Fruit fly (Drosophila melanogaster) S2 (cell line): ENCODE data around the gene Ir8a.

Source experiments
- CG8478 ChIP-seq: fragments of >200 bp; optimal IDR thresholded peaks from 2 replicates; lab custom pipeline; 2018
- CTCF ChIP-seq, 2 experiments: fragments of >200 bp; optimal IDR thresholded peaks; 2 replicates each; lab custom pipeline; 2018

Ir8a gene

DNA sequence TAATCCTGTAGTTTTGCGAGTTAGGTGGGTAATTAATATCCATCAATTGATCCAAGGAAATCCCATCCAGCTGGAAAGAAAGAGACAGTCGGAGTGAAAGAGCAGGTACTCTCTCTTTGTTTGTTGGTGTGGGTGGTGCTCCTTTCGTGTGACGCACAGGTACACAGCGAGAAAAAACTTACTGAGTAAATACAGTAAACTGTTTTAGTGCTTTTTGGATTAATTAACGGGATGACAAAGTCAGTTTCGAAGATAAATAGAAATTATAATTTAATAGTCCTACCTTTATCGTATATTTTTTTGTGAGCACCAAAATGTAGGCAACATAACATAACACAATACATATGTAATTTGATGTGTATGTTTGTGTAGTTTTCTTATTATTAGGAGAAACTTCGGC is 11.7 kb upstream of the Ir8a start:
- TF ChIP-seq CG8478 (no peak), CTCF (optimal IDR thresholded peaks at IDR 0.05; lab: Kevin White, UChicago) (no peak)

DNA sequence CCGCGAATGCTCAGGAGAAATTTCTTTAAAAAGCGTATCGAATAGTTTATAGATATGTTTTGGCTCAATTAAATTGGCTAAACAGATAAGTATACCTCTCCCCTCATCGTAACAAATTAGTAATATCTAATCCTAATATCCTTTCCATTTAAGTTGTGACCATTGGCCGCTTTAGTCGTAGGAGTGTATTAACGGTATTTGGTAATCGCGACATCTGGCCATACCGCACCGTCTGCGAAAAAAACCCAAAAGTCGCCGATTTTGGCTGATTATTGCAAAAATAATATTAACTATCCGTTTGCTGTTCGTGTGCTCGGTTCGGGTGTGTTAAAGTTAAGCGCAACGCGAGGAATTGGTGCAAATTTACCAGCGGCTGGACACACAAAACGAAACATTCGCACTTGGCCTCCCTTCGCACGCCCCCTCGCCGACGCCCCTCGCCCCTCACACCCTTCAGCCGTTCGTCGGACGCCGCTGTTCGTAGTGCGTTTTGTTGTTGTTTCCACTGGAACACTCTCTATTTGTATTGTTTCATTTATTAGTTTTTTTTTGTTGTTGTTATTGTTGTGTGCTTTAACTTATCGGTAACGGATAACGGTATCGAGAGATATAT is 10.9 kb upstream of the Ir8a start, which contains the start of the genes amx and Dsor1:
amx (minus strand) TSS at position 166 of the 613 bp plus-strand sequence.
Dsor1 (plus strand) TSS at position 172 of the 613 bp plus-strand sequence.
- TF ChIP-seq CTCF (optimal IDR thresholded peaks at IDR 0.05; lab: Kevin White, UChicago) (no peak), CG8478 (no peak)

DNA sequence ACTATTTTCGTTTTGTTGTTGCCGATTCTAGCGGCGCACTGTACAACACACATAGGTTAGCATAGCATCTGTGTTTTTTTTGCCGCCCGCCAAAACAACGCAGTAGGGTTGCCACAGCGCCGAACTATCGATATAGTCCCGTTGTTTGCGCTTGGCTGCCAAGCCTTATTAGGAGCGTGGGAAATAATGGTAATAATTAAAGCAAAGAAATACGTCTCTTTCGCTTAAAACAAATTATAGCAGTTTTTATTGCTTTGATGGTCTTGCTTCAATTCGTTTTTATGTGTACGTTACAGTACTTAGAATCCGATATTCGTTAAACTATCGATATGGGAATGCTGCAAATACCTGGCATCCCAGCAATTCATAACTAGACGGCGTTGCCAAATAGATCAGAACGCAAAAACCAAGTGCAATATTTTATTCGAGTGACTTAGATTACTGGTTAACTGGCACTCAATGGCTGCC is 7.1 kb upstream of the Ir8a start, which contains the start of the genes mxc and Larp7:
mxc (minus strand) TSS at position 51 of the 468 bp plus-strand sequence.
Larp7 (plus strand) TSS at position 401 of the 468 bp plus-strand sequence.
- TF ChIP-seq CG8478, result no peak
- peak in 1 of 2 experiments; percentile 21 for TF ChIP-seq CTCF (optimal IDR thresholded peaks at IDR 0.05; lab: Kevin White, UChicago)

DNA sequence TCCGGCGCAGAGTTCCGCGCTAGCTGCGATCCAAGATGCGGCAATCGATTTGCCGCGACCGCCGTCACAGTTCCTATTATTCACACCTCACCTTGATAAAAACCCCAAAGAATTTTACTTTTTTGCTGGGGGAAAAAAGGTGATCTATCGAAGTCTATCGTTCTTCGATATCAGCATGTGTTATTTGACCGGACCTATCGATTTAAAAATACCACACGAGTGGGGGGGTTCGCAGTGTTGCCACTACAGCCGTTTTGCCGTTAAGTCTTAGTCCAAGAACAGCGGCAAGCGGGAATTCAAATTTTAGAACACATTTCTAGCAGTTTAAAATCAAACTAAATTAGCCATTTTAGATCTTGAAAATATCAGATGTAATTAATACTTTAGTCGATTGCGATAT is 4.2 kb downstream of the Ir8a start, which contains the start of gene CG12121:
CG12121 (minus strand) TSS at position 180 of the 400 bp plus-strand sequence.
- TF ChIP-seq CTCF (optimal IDR thresholded peaks at IDR 0.05; lab: Kevin White, UChicago) (no peak), CG8478 (no peak)

DNA sequence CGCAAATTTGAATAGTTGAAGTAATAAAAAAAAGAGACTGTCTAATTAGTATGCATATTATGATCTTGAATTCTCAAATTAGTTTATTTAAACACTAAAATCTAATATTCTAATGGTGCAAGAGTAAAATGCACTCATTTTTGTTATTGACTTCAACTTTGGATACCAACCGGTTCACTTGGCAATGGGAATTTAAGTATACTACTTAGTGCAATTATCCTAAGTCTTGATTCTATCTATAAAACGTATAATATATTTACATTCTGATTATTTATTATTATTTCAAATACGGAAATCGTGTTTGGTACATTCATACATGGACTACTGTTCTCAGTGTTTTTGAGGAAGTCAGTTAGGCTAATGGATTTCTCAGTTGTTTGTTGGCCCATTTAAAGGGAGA is 9.5 kb downstream of the Ir8a start, which contains the start of gene Gr8a:
Gr8a (plus strand) TSS at position 301 of the 400 bp plus-strand sequence.
- TF ChIP-seq CTCF (optimal IDR thresholded peaks at IDR 0.05; lab: Kevin White, UChicago) (no peak), CG8478 (no peak)

DNA sequence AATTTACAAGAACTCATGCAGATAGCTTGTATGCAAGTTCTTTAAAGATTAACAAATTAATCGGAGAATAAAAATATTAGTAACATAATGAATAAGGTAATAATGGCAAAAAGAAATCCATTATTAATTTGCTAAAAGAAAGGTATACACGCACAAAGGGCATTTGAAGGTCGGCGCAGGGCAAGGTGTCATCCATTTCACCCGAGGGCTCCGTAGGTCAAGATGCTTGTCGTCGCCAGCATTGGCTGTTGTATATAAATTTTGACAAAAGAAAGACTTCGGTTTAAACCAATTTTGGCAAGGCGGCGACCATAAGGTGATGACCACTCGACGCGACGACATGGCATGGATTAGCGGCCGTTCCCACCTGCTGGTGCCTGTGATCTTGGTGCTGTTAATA is 11.2 kb downstream of the Ir8a start, which contains the start of gene CG15370:
CG15370 (plus strand) TSS at position 301 of the 400 bp plus-strand sequence.
- no peak for TF ChIP-seq CTCF (optimal IDR thresholded peaks at IDR 0.05; lab: Kevin White, UChicago)
- TF ChIP-seq CG8478, result no peak

DNA sequence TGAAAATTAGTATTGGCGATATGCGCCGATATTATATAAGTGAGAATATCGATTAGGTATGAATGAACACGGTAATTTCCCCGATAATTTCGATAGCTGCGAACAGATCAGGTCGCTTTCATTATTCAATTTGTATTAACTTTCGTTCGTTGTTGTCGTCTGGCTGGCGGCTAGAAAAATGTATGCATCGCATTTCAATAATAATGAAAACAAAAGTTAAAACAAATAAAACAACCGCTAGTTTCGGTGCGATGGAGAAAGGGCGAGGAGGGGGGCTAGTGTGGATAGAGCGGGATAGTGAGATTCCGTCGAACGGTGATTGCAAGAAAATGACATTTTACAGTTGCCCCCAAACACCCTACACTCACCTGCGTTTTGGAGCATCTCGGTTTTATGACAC is 12.0 kb downstream of the Ir8a start:
- TF ChIP-seq CG8478 (no peak), CTCF (optimal IDR thresholded peaks at IDR 0.05; lab: Kevin White, UChicago) (no peak)

DNA sequence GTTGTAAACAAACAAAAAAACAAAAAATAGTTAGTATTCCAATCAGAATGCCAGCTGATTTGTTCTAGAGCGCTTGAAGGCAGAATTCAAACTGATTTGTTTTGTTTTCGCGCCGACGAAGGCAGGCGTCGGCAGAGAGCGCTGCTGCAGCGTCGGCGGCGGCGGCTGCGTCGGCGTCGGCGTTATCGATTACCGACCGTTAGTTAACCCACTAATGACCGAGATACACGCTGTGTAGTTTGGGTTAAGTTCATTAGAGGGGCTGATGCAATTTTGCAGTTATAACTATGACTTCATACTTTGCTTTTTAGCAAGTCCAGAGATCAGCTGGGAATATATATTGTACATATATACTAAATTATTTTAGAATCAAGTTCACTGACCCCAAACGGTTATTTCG is 13.2 kb downstream of the Ir8a start, which contains the start of gene t:
t (minus strand) TSS at position 76 of the 400 bp plus-strand sequence.
- TF ChIP-seq CTCF (optimal IDR thresholded peaks at IDR 0.05; lab: Kevin White, UChicago) (no peak), CG8478 (no peak)

DNA sequence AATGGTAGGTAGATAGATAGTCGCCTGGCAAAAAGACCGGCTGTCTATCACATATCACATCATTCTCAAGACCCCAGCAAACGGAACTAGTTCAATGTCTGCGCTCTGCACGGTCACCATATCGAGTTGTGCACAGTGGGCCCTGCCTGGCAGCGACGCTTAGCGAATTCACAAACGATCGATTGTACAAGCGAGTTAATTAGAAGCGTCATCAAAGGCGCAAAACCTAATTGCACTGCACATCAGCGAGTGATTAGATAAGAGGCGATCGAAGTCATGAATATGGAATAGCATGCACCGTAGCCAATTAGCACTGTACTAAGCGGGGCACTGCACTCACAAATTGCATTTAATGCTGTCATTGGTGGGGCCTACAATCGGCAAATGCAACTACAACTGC is 16.0 kb downstream of the Ir8a start:
- TF ChIP-seq CG8478, result no peak
- TF ChIP-seq CTCF (optimal IDR thresholded peaks at IDR 0.05; lab: Kevin White, UChicago), result no peak

DNA sequence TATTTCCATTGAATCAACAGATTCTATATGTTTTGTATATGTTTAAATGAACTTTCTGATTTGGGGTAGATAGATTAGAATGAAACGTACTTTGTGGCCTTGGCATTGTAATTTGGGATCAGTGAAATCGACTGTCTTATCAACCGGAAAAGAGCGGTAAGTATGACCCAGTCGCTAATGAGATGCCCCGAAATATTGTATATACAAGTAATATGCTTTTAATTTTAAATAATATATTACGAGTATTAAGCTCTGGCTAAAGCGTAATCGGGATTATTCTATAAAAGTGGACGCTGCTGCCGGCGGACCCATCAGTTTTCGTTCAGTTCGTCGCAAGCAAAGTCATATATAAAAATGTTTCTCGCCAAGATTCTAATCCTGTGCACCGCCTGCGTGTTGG is 19.8 kb downstream of the Ir8a start, which contains the start of gene CG15369:
CG15369 (plus strand) TSS at position 301 of the 400 bp plus-strand sequence.
- TF ChIP-seq CG8478 (no peak), CTCF (optimal IDR thresholded peaks at IDR 0.05; lab: Kevin White, UChicago) (no peak)

DNA sequence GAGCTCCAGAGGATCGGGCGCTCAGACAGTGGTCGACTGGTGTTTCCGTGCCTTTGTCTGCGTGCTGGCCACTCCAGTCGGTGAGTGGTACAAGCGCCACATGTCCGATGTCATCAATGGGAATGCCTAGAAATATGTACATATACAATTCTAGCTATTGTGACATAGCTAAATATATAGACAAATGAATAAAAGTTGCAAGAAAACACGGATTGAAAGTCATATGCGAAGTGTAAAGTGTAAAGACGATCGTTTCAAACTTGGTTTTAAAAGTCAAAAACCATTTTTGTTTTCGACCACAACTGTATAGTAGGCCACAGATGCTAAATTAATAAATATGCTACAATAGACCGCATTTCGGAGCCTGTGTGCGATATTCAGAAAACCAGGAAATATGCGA is 20.9 kb downstream of the Ir8a start, which contains the start of gene CG15368:
CG15368 (plus strand) TSS at position 301 of the 400 bp plus-strand sequence.
- no peak for TF ChIP-seq CTCF (optimal IDR thresholded peaks at IDR 0.05; lab: Kevin White, UChicago)
- TF ChIP-seq CG8478, result no peak

DNA sequence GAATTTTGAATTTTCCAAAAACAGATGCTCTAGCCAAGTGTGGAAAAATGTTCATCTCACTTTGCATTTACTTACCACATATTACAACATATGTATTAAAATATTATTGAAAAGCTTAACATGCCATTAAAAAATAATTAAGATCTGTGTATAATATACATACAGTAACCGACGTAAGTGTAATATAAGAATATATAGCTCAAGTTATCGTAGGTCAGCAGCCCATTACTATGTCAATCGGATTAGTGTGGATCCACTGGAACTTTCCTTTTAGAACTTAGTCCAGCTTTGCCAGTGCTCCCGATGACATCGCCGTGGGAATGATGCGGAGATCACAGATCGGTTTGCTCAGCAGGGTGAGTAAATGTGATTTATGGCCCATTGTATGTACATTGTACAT is 21.8 kb downstream of the Ir8a start, which contains the start of gene Obp8a:
Obp8a (plus strand) TSS at position 301 of the 400 bp plus-strand sequence.
- TF ChIP-seq CTCF (optimal IDR thresholded peaks at IDR 0.05; lab: Kevin White, UChicago) (no peak), CG8478 (no peak)

DNA sequence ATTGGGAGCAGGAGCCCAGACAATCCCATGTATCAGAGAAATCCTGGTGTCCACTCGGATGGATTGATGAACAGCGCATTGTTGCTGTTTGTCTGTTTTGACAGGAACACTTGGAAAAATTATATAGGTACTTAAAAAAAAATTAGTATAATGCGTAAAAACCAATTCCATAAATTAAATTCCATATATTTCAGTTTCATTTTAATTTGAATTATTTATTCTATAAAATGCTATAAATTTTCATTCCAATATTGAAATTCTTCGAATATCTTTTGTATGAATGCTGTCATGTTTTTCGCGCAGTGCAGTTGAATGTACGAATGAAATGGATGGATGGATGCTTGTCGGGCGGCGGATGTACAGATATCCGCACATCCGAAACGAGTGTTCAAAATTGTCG is 25.6 kb downstream of the Ir8a start, which contains the start of gene SmydA-9:
SmydA-9 (minus strand) TSS at position 101 of the 400 bp plus-strand sequence.
- no peak for TF ChIP-seq CG8478
- no peak for TF ChIP-seq CTCF (optimal IDR thresholded peaks at IDR 0.05; lab: Kevin White, UChicago)

DNA sequence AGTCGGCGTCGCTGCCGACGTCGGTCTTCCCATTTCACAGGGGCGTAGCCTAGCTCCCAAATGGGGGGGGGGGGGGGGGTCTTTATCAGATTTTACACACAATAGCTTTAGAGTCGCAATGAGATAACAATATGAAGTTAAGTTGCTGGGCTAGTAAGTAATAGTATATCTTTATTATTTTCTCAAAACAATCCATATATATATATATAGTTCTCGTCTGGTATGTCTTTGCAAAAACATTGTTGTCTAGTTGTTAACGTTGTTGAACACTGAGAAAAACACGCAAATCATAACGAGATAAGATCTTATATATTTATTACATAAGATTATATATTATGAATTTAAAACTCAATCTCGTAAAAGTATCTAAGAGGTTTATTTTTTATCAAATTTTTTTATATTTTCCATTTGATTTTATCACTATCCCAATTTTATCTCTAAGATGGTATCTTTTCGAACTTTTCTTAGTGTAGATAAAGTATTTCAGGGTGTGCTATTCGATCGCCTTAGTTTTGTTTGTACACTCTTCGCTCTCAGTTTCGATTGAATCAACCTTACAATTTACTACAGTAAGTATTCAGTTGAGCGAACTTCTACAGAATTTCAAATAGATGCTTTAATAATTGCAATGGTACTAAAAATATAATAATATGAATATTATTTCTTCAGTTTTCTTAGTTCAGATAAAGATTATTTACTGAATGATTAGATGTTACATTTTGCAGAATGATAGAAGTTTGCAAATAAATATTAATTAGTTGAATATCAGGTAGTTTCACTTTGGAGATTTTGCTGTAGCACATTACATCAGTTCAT is 34.3 kb downstream of the Ir8a start:
- TF ChIP-seq CG8478, result no peak
- TF ChIP-seq CTCF (optimal IDR thresholded peaks at IDR 0.05; lab: Kevin White, UChicago), result no peak

DNA sequence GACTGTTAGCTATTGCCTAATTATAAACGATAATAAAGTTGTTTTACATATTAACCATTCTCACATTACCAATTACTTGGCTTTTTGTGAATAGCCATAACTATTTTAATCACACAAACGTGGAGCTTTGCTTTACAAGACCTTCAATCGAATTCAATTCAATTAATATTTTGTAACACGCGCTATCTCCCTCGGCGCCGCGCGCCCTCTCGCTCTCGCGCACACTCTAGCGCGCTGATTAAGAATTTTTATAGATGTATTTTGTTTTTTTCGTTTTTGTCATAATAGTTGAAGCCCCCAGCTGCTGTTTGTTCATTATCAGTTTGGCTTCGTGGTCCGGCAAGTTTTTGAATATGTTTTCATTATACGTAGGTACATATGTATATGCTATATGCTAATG is 35.3 kb downstream of the Ir8a start:
- no peak for TF ChIP-seq CG8478
- TF ChIP-seq CTCF (optimal IDR thresholded peaks at IDR 0.05; lab: Kevin White, UChicago), result no peak
